Worm (Caenorhabditis elegans) whole organism, midembryonic: ENCODE data around the gene tiar-2.
"Not testable (repeated sequence)": the region's sequence is repeated elsewhere in the genome, so short reads cannot be mapped to it uniquely, and the experiment has no call there.

Source experiments
- flt-1 ChIP-seq: fragments of 200-800 bp; sonication (Bioruptor generic); IDR thresholded peaks from 2 replicates; pipeline ENCODE4 v1.3.6; 2022; ENCODE audit warnings: missing genetic modification characterization, missing compliant biosample characterization
- klf-2 ChIP-seq: fragments of 200-800 bp; sonication (Bioruptor generic); conservative IDR thresholded peaks from 2 replicates; pipeline ENCODE4 v1.3.6; 2022; ENCODE audit warnings: missing genetic modification reagents, missing genetic modification characterization, missing compliant biosample characterization
- ref-1 ChIP-seq: fragments of 200-800 bp; sonication (Bioruptor generic); conservative IDR thresholded peaks from 2 replicates; pipeline ENCODE4 v1.3.6; 2022; ENCODE audit warnings: missing genetic modification reagents, missing genetic modification characterization, missing compliant biosample characterization
- tab-1 ChIP-seq: fragments of 200-800 bp; sonication (Bioruptor generic); IDR thresholded peaks from 2 replicates; pipeline ENCODE4 v1.3.6; 2022; ENCODE audit warnings: missing genetic modification characterization, missing compliant biosample characterization
- ztf-23 ChIP-seq: fragments of 200-800 bp; sonication (Bioruptor generic); IDR thresholded peaks from 2 replicates; pipeline ENCODE4 v1.3.6; 2022; ENCODE audit warnings: missing genetic modification reagents, missing genetic modification characterization, missing compliant biosample characterization
- ztf-29 ChIP-seq: fragments of 200-800 bp; sonication (Bioruptor generic); IDR thresholded peaks from 2 replicates; pipeline ENCODE4 v1.3.6; 2022; ENCODE audit warnings: missing genetic modification reagents, missing genetic modification characterization, missing compliant biosample characterization

- TF ChIP-seq ztf-29, ref-1, ztf-23, flt-1, klf-2 (GFP tag; lab: Robert Waterston, UW): not testable (repeated sequence)
- 0 out of 2 replicates have a peak, but pooled peaks have one; percentile 63 for TF ChIP-seq tab-1 (GFP tag; lab: Robert Waterston, UW)
Observed at ce11 chrII:12749720-12750119, 18.8 kb upstream of the tiar-2 start.
